Worm (Caenorhabditis elegans) whole organism, early embryonic: ENCODE data around the gene M163.9.

Source experiments
- B0310.2 ChIP-seq: sonication (generic microtip); optimal IDR thresholded peaks from 2 replicates; lab custom pipeline; 2016; ENCODE audit warnings: mild to moderate bottlenecking, missing genetic modification characterization, missing compliant biosample characterization
- F13C5.2 ChIP-seq: sonication (generic microtip); optimal IDR thresholded peaks from 2 replicates; lab custom pipeline; 2017; ENCODE audit warnings: mild to moderate bottlenecking, missing genetic modification characterization, inconsistent platforms, missing compliant biosample characterization
- aly-1 ChIP-seq: sonication (generic microtip); optimal IDR thresholded peaks from 2 replicates; lab custom pipeline; 2016; ENCODE audit warnings: missing genetic modification characterization, missing compliant biosample characterization
- ama-1 ChIP-seq: fragments of 150-350 bp; optimal IDR thresholded peaks from 2 replicates; lab custom pipeline; 2014
- ceh-13 ChIP-seq: fragments of 200-800 bp; sonication (Bioruptor generic); optimal IDR thresholded peaks from 2 replicates; lab custom pipeline; 2018; ENCODE audit warnings: mild to moderate bottlenecking, missing genetic modification characterization, missing compliant biosample characterization
- ceh-36 ChIP-seq: sonication (generic microtip); optimal IDR thresholded peaks from 2 replicates; lab custom pipeline; 2016; ENCODE audit warnings: missing genetic modification characterization, inconsistent platforms, missing compliant biosample characterization
- ets-7 ChIP-seq: sonication (generic microtip); optimal IDR thresholded peaks from 2 replicates; lab custom pipeline; 2016; ENCODE audit warnings: missing genotype, missing genetic modification characterization, missing compliant biosample characterization
- flt-1 ChIP-seq: fragments of 200-800 bp; sonication (Bioruptor generic); IDR thresholded peaks from 2 replicates; pipeline ENCODE4 v1.3.6; 2022; ENCODE audit warnings: missing genetic modification characterization, missing compliant biosample characterization
- hmbx-1 ChIP-seq: sonication (generic microtip); optimal IDR thresholded peaks from 2 replicates; lab custom pipeline; 2016; ENCODE audit warnings: mild to moderate bottlenecking, missing genetic modification characterization, missing compliant biosample characterization
- hmg-4 ChIP-seq: fragments of 200-800 bp; sonication (Bioruptor generic); optimal IDR thresholded peaks from 2 replicates; lab custom pipeline; 2018; ENCODE audit warnings: mild to moderate bottlenecking, missing genetic modification characterization, missing compliant biosample characterization
- hnd-1 ChIP-seq: sonication (generic microtip); optimal IDR thresholded peaks from 2 replicates; lab custom pipeline; 2016; ENCODE audit warnings: missing genetic modification characterization, missing compliant biosample characterization
- pes-1 ChIP-seq: fragments of 200-800 bp; sonication (Bioruptor generic); IDR thresholded peaks from 2 replicates; pipeline ENCODE4 v1.3.6; 2022; ENCODE audit warnings: missing genetic modification reagents, missing genetic modification characterization, missing compliant biosample characterization
- scrt-1 ChIP-seq: fragments of 200-800 bp; sonication (Bioruptor generic); IDR thresholded peaks from 2 replicates; pipeline ENCODE4 v1.3.6; 2022; ENCODE audit warnings: missing genetic modification characterization, missing compliant biosample characterization
- sea-1 ChIP-seq: fragments of 200-800 bp; sonication (Bioruptor generic); conservative IDR thresholded peaks from 2 replicates; pipeline ENCODE4 v1.3.6; 2022; ENCODE audit warnings: missing genetic modification characterization, missing compliant biosample characterization
- tbx-11 ChIP-seq: fragments of 200-800 bp; sonication (Bioruptor generic); IDR thresholded peaks from 2 replicates; pipeline ENCODE4 v1.3.6; 2022; ENCODE audit warnings: missing genetic modification characterization, missing compliant biosample characterization
- tbx-37 ChIP-seq: fragments of 200-800 bp; sonication (Bioruptor generic); conservative IDR thresholded peaks from 2 replicates; pipeline ENCODE4 v1.3.6; 2022; ENCODE audit warnings: missing genetic modification reagents, missing genetic modification characterization, missing compliant biosample characterization
- tra-4 ChIP-seq: sonication (generic microtip); optimal IDR thresholded peaks from 2 replicates; lab custom pipeline; 2017; ENCODE audit warnings: missing genetic modification characterization, missing compliant biosample characterization

M163.9 gene

ce11 chrX:14430436-14430835 lies 38.9 kb upstream of the M163.9 start:
- no peak for TF ChIP-seq pes-1 (GFP tag; lab: Robert Waterston, UW)

- TF ChIP-seq tra-4 (tag; lab: Kevin White, UChicago) = no peak
- TF ChIP-seq ceh-36 (tag; lab: Kevin White, UChicago) = no peak
- no peak for TF ChIP-seq hmg-4 (GFP tag; lab: Kevin White, UChicago)
- no peak for TF ChIP-seq ceh-13 (GFP tag; lab: Kevin White, UChicago)
- no peak for TF ChIP-seq ets-7 (tag; lab: Kevin White, UChicago)
- TF ChIP-seq ama-1 = no peak
- TF ChIP-seq B0310.2 (tag; lab: Kevin White, UChicago) = no peak
- no peak for TF ChIP-seq tbx-37 (GFP tag; lab: Robert Waterston, UW)
- TF ChIP-seq hnd-1 (tag; lab: Kevin White, UChicago) = no peak
- no peak for TF ChIP-seq pes-1 (GFP tag; lab: Robert Waterston, UW)
- TF ChIP-seq tbx-11 (GFP tag; lab: Robert Waterston, UW) = no peak
- no peak for TF ChIP-seq sea-1 (GFP tag; lab: Robert Waterston, UW)
- TF ChIP-seq scrt-1 = no peak
- TF ChIP-seq flt-1 (GFP tag; lab: Robert Waterston, UW) = no peak
- no peak for TF ChIP-seq hmbx-1 (tag; lab: Kevin White, UChicago)
These were observed 33.7 kb upstream of the M163.9 start for ce11 chrX:14435648-14436155.

ce11 chrX:14442321-14442720 lies 27.1 kb upstream of the M163.9 start, which contains the start of gene F23D12.3:
Gene F23D12.3, plus strand, starts transcription at chrX:14442621.
- TF ChIP-seq hnd-1 (tag; lab: Kevin White, UChicago) = no peak
- no peak for TF ChIP-seq B0310.2 (tag; lab: Kevin White, UChicago)
- no peak for TF ChIP-seq sea-1 (GFP tag; lab: Robert Waterston, UW)
- TF ChIP-seq F13C5.2 (tag; lab: Kevin White, UChicago) = no peak
- no peak for TF ChIP-seq ceh-36 (tag; lab: Kevin White, UChicago)
- TF ChIP-seq hmbx-1 (tag; lab: Kevin White, UChicago) = no peak
- TF ChIP-seq pes-1 (GFP tag; lab: Robert Waterston, UW) = no peak
- no peak for TF ChIP-seq scrt-1
- no peak for TF ChIP-seq tra-4 (tag; lab: Kevin White, UChicago)
- no peak for TF ChIP-seq aly-1 (tag; lab: Kevin White, UChicago)
- no peak for TF ChIP-seq tbx-11 (GFP tag; lab: Robert Waterston, UW)

- TF ChIP-seq hnd-1 (tag; lab: Kevin White, UChicago) (no peak), ama-1 (no peak), tra-4 (tag; lab: Kevin White, UChicago) (no peak), B0310.2 (tag; lab: Kevin White, UChicago) (no peak), ceh-13 (GFP tag; lab: Kevin White, UChicago) (no peak), scrt-1 (no peak), ceh-36 (tag; lab: Kevin White, UChicago) (no peak), flt-1 (GFP tag; lab: Robert Waterston, UW) (no peak), pes-1 (GFP tag; lab: Robert Waterston, UW) (no peak), ets-7 (tag; lab: Kevin White, UChicago) (no peak)
These were observed 24.7 kb upstream of the M163.9 start, which contains the start of gene F23D12.4 for ce11 chrX:14444701-14445100. Gene F23D12.4, plus strand, starts transcription at chrX:14445001.

- TF ChIP-seq aly-1 (tag; lab: Kevin White, UChicago) (no peak), hmg-4 (GFP tag; lab: Kevin White, UChicago) (no peak), B0310.2 (tag; lab: Kevin White, UChicago) (no peak), flt-1 (GFP tag; lab: Robert Waterston, UW) (no peak), ceh-13 (GFP tag; lab: Kevin White, UChicago) (no peak), hmbx-1 (tag; lab: Kevin White, UChicago) (no peak)
These were observed 21.9 kb upstream of the M163.9 start for ce11 chrX:14447498-14447897.

- no peak for TF ChIP-seq ama-1
- no peak for TF ChIP-seq aly-1 (tag; lab: Kevin White, UChicago)
- TF ChIP-seq tbx-11 (GFP tag; lab: Robert Waterston, UW) = no peak
- no peak for TF ChIP-seq tbx-37 (GFP tag; lab: Robert Waterston, UW)
- TF ChIP-seq flt-1 (GFP tag; lab: Robert Waterston, UW) = no peak
- no peak for TF ChIP-seq hmg-4 (GFP tag; lab: Kevin White, UChicago)
- no peak for TF ChIP-seq scrt-1
- TF ChIP-seq ceh-13 (GFP tag; lab: Kevin White, UChicago) = no peak
- TF ChIP-seq B0310.2 (tag; lab: Kevin White, UChicago) = no peak
These were observed 21.5 kb upstream of the M163.9 start, which contains the start of gene jmjd-3.2 for ce11 chrX:14447910-14448309. Gene jmjd-3.2, plus strand, starts transcription at chrX:14448210.

ce11 chrX:14453735-14454134 lies 15.6 kb upstream of the M163.9 start, which contains the start of gene F23D12.7:
Gene F23D12.7, minus strand, starts transcription at chrX:14453835.
- no peak for TF ChIP-seq ceh-13 (GFP tag; lab: Kevin White, UChicago)
- TF ChIP-seq scrt-1 = no peak
- TF ChIP-seq tbx-37 (GFP tag; lab: Robert Waterston, UW) = no peak
- TF ChIP-seq hmbx-1 (tag; lab: Kevin White, UChicago) = no peak
- no peak for TF ChIP-seq tbx-11 (GFP tag; lab: Robert Waterston, UW)
- no peak for TF ChIP-seq hnd-1 (tag; lab: Kevin White, UChicago)
- TF ChIP-seq hmg-4 (GFP tag; lab: Kevin White, UChicago) = no peak
- TF ChIP-seq B0310.2 (tag; lab: Kevin White, UChicago) = no peak
- no peak for TF ChIP-seq F13C5.2 (tag; lab: Kevin White, UChicago)
- TF ChIP-seq pes-1 (GFP tag; lab: Robert Waterston, UW) = no peak
- no peak for TF ChIP-seq ceh-36 (tag; lab: Kevin White, UChicago)
- no peak for TF ChIP-seq ama-1
- no peak for TF ChIP-seq tra-4 (tag; lab: Kevin White, UChicago)
- no peak for TF ChIP-seq aly-1 (tag; lab: Kevin White, UChicago)
- TF ChIP-seq ets-7 (tag; lab: Kevin White, UChicago) = no peak
- TF ChIP-seq flt-1 (GFP tag; lab: Robert Waterston, UW) = no peak
- no peak for TF ChIP-seq sea-1 (GFP tag; lab: Robert Waterston, UW)
